Fruit fly (Drosophila melanogaster): ENCODE data around the gene Lgr3.

dm6 chr3R:25640463-25640862, 25.1 kb upstream of the Lgr3 start:
- TF ChIP-seq psq (optimal IDR thresholded peaks at IDR 0.05) (no peak), EcR (GFP tag; optimal IDR thresholded peaks at IDR 0.05) (no peak), CG8478 (optimal IDR thresholded peaks at IDR 0.05) (no peak), pan (optimal IDR thresholded peaks at IDR 0.05) (no peak), usp (GFP tag; optimal IDR thresholded peaks at IDR 0.05) (no peak)
